Worm (Caenorhabditis elegans) whole organism, L4 larva: ENCODE measurements around the gene fcmt-1.
A peak's percentile ranks its signal among the peaks of the same experiment; 100 is the strongest.

Experiments used
- D1046.2 ChIP-seq: fragments of 200-800 bp; sonication (Bioruptor generic); IDR thresholded peaks from 2 replicates; pipeline ENCODE4 v1.3.6; 2022; ENCODE audit warnings: missing genetic modification characterization, missing compliant biosample characterization
- F10B5.3 ChIP-seq: sonication (generic microtip); optimal IDR thresholded peaks from 2 replicates; lab custom pipeline; 2016; ENCODE audit warnings: mild to moderate bottlenecking, missing genetic modification characterization, missing compliant biosample characterization
- F37D6.2 ChIP-seq: sonication (generic microtip); optimal IDR thresholded peaks from 2 replicates; lab custom pipeline; 2016; ENCODE audit warnings: mild to moderate bottlenecking, missing genetic modification characterization, missing compliant biosample characterization
- T20F7.1 ChIP-seq: fragments of 200-800 bp; sonication (Bioruptor generic); optimal IDR thresholded peaks from 2 replicates; lab custom pipeline; 2018; ENCODE audit warnings: mild to moderate bottlenecking, missing genetic modification characterization, missing compliant biosample characterization
- Y48G9A.11 ChIP-seq: fragments of 200-800 bp; sonication (Bioruptor generic); IDR thresholded peaks from 2 replicates; pipeline ENCODE4 v1.3.6; 2022; ENCODE audit warnings: missing genetic modification reagents, missing genetic modification characterization, missing compliant biosample characterization
- Y5F2A.4 ChIP-seq: fragments of 200-800 bp; sonication (Bioruptor generic); optimal IDR thresholded peaks from 2 replicates; lab custom pipeline; 2018; ENCODE audit warnings: mild to moderate bottlenecking, missing genetic modification characterization, missing compliant biosample characterization
- Y75B8A.6 ChIP-seq: fragments of 200-800 bp; sonication (Bioruptor generic); IDR thresholded peaks from 2 replicates; pipeline ENCODE4 v1.3.6; 2022; ENCODE audit warnings: missing genetic modification reagents, missing genetic modification characterization, missing compliant biosample characterization
- aha-1 ChIP-seq: fragments of 150-350 bp; peaks from one replicate; lab custom pipeline; 2014; ENCODE audit warnings: missing biosample characterization, missing genetic modification characterization
- aly-2 ChIP-seq: sonication (generic microtip); optimal IDR thresholded peaks from 2 replicates; lab custom pipeline; 2018; ENCODE audit warnings: missing biosample characterization, missing genetic modification characterization
- attf-4 ChIP-seq: sonication (generic microtip); optimal IDR thresholded peaks from 3 replicates; lab custom pipeline; 2017; ENCODE audit warnings: missing biosample characterization, missing genetic modification characterization
- ceh-20 ChIP-seq: fragments of 200-800 bp; sonication (Bioruptor generic); IDR thresholded peaks from 2 replicates; pipeline ENCODE4 v1.3.6; 2022; ENCODE audit warnings: missing genetic modification reagents, missing genetic modification characterization, missing compliant biosample characterization
- ceh-32 ChIP-seq: sonication (generic microtip); optimal IDR thresholded peaks from 2 replicates; lab custom pipeline; 2016; ENCODE audit warnings: mild to moderate bottlenecking, missing genetic modification characterization, missing compliant biosample characterization; ENCODE audit not compliant: poor library complexity
- ceh-82 ChIP-seq: sonication (generic microtip); optimal IDR thresholded peaks from 2 replicates; lab custom pipeline; 2017; ENCODE audit warnings: missing biosample characterization, missing genetic modification characterization
- ces-1 ChIP-seq: fragments of 150-350 bp; sonication (generic microtip); optimal IDR thresholded peaks from 4 replicates; lab custom pipeline; 2014; ENCODE audit warnings: missing biosample characterization, missing genetic modification reagents, missing genetic modification characterization
- ctbp-1 ChIP-seq: fragments of 200-800 bp; sonication (Bioruptor generic); IDR thresholded peaks from 2 replicates; pipeline ENCODE4 v1.3.6; 2022; ENCODE audit warnings: missing genetic modification reagents, missing genetic modification characterization, missing compliant biosample characterization
- daf-12 ChIP-seq: fragments of 150-350 bp; optimal IDR thresholded peaks from 2 replicates; lab custom pipeline; 2014; ENCODE audit warnings: missing biosample characterization, missing genetic modification reagents, missing genetic modification characterization
- daf-16 ChIP-seq, 3 experiments: sonication (generic microtip); optimal IDR thresholded peaks; 2 replicates each; lab custom pipeline; 2016 to 2017; ENCODE audit warnings: missing genetic modification characterization in 3 of 3, missing genetic modification reagents in 3 of 3, mild to moderate bottlenecking in 2 of 3, missing compliant biosample characterization in 2 of 3, missing biosample characterization in 1 of 3, moderate library complexity in 1 of 3
- daf-19 ChIP-seq: fragments of 200-800 bp; sonication (Bioruptor generic); conservative IDR thresholded peaks from 2 replicates; pipeline ENCODE4 v1.3.6; 2022; ENCODE audit warnings: missing genetic modification characterization, missing compliant biosample characterization
- dmd-6 ChIP-seq: fragments of 200-800 bp; sonication (Bioruptor generic); IDR thresholded peaks from 2 replicates; pipeline ENCODE4 v1.3.6; 2022; ENCODE audit warnings: missing genetic modification reagents, missing genetic modification characterization, missing compliant biosample characterization
- dmd-9 ChIP-seq: fragments of 200-800 bp; sonication (Bioruptor generic); IDR thresholded peaks from 2 replicates; pipeline ENCODE4 v1.3.6; 2022; ENCODE audit warnings: missing genetic modification reagents, missing genetic modification characterization, missing compliant biosample characterization
- egl-27 ChIP-seq: sonication (generic microtip); optimal IDR thresholded peaks from 3 replicates; lab custom pipeline; 2017; ENCODE audit warnings: missing biosample characterization, missing genetic modification reagents, missing genetic modification characterization
- egl-43 ChIP-seq: fragments of 200-800 bp; sonication (Bioruptor generic); IDR thresholded peaks from 2 replicates; pipeline ENCODE4 v1.3.6; 2022; ENCODE audit warnings: missing genetic modification reagents, missing genetic modification characterization, missing compliant biosample characterization
- fos-1 ChIP-seq: fragments of 150-350 bp; optimal IDR thresholded peaks from 2 replicates; lab custom pipeline; 2014; ENCODE audit warnings: missing biosample characterization, missing genetic modification characterization
- jun-1 ChIP-seq: fragments of 150-350 bp; optimal IDR thresholded peaks from 2 replicates; lab custom pipeline; 2014; ENCODE audit warnings: missing biosample characterization, missing genetic modification reagents, missing genetic modification characterization
- lin-1 ChIP-seq: fragments of 200-800 bp; sonication (Bioruptor generic); IDR thresholded peaks from 2 replicates; pipeline ENCODE4 v1.3.6; 2022; ENCODE audit warnings: missing genetic modification reagents, missing genetic modification characterization, missing compliant biosample characterization
- lin-15B ChIP-seq: fragments of 150-350 bp; sonication (generic microtip); optimal IDR thresholded peaks from 3 replicates; lab custom pipeline; 2014; ENCODE audit warnings: missing biosample characterization, missing genetic modification characterization
- lin-29 ChIP-seq: fragments of 200-800 bp; sonication (Bioruptor generic); IDR thresholded peaks from 2 replicates; pipeline ENCODE4 v1.3.6; 2022; ENCODE audit warnings: missing genetic modification reagents, missing genetic modification characterization, missing compliant biosample characterization
- lin-38 ChIP-seq: fragments of 200-800 bp; sonication (Bioruptor generic); IDR thresholded peaks from 2 replicates; pipeline ENCODE4 v1.3.6; 2022; ENCODE audit warnings: missing genetic modification reagents, missing genetic modification characterization, missing compliant biosample characterization
- lin-39 ChIP-seq: fragments of 150-350 bp; optimal IDR thresholded peaks from 2 replicates; lab custom pipeline; 2014; ENCODE audit warnings: missing biosample characterization, missing genetic modification reagents, missing genetic modification characterization
- madf-5 ChIP-seq, 2 experiments: fragments of 200-800 bp; sonication (Bioruptor generic); IDR thresholded peaks; 2 replicates each; pipeline ENCODE4 v1.3.6; 2022; ENCODE audit warnings: missing compliant biosample characterization in 2 of 2, missing genetic modification characterization in 2 of 2
- madf-9 ChIP-seq: fragments of 200-800 bp; sonication (Bioruptor generic); conservative IDR thresholded peaks from 2 replicates; pipeline ENCODE4 v1.3.6; 2022; ENCODE audit warnings: missing genetic modification reagents, missing genetic modification characterization, missing compliant biosample characterization
- mdt-29 ChIP-seq: fragments of 200-800 bp; sonication (Bioruptor generic); IDR thresholded peaks from 2 replicates; pipeline ENCODE4 v1.3.6; 2022; ENCODE audit warnings: missing genetic modification reagents, missing genetic modification characterization, missing compliant biosample characterization
- mes-2 ChIP-seq: sonication (generic microtip); optimal IDR thresholded peaks from 2 replicates; lab custom pipeline; 2016; ENCODE audit warnings: missing genotype, mild to moderate bottlenecking, missing genetic modification characterization, missing compliant biosample characterization; ENCODE audit not compliant: poor library complexity, severe bottlenecking
- mxl-2 ChIP-seq: fragments of 200-800 bp; sonication (Bioruptor generic); conservative IDR thresholded peaks from 2 replicates; pipeline ENCODE4 v1.3.6; 2022; ENCODE audit warnings: missing genetic modification reagents, missing genetic modification characterization, missing compliant biosample characterization
- mxl-3 ChIP-seq: fragments of 200-800 bp; sonication (Bioruptor generic); optimal IDR thresholded peaks from 2 replicates; lab custom pipeline; 2018; ENCODE audit warnings: mild to moderate bottlenecking, missing genetic modification characterization, missing compliant biosample characterization
- nhr-10 ChIP-seq: fragments of 150-350 bp; optimal IDR thresholded peaks from 2 replicates; lab custom pipeline; 2014; ENCODE audit warnings: missing biosample characterization, missing genetic modification characterization
- nhr-102 ChIP-seq: sonication (generic microtip); optimal IDR thresholded peaks from 2 replicates; lab custom pipeline; 2016; ENCODE audit warnings: mild to moderate bottlenecking, missing genetic modification characterization, moderate library complexity, missing compliant biosample characterization
- nhr-237 ChIP-seq: sonication (generic microtip); optimal IDR thresholded peaks from 2 replicates; lab custom pipeline; 2017; ENCODE audit warnings: missing biosample characterization, missing genetic modification characterization
- nhr-28 ChIP-seq: fragments of 150-350 bp; optimal IDR thresholded peaks from 2 replicates; lab custom pipeline; 2014; ENCODE audit warnings: missing biosample characterization, missing genetic modification characterization
- nhr-42 ChIP-seq: fragments of 200-800 bp; sonication (Bioruptor generic); IDR thresholded peaks from 2 replicates; pipeline ENCODE4 v1.3.6; 2022; ENCODE audit warnings: missing genetic modification characterization, missing compliant biosample characterization
- nhr-6 ChIP-seq: fragments of 150-350 bp; optimal IDR thresholded peaks from 2 replicates; lab custom pipeline; 2014; ENCODE audit warnings: missing biosample characterization, missing genetic modification characterization
- nhr-76 ChIP-seq: fragments of 150-350 bp; optimal IDR thresholded peaks from 2 replicates; lab custom pipeline; 2014; ENCODE audit warnings: missing biosample characterization, missing genetic modification characterization
- rbr-2 ChIP-seq: sonication (generic microtip); optimal IDR thresholded peaks from 2 replicates; lab custom pipeline; 2016; ENCODE audit warnings: missing genotype, missing genetic modification characterization, missing compliant biosample characterization
- skn-1 ChIP-seq: fragments of 150-350 bp; optimal IDR thresholded peaks from 2 replicates; lab custom pipeline; 2014; ENCODE audit warnings: missing biosample characterization, missing genetic modification characterization
- tra-1 ChIP-seq: fragments of 200-800 bp; sonication (Bioruptor generic); IDR thresholded peaks from 2 replicates; pipeline ENCODE4 v1.3.6; 2022; ENCODE audit warnings: missing genetic modification reagents, missing genetic modification characterization, missing compliant biosample characterization
- unc-130 ChIP-seq: sonication (generic microtip); optimal IDR thresholded peaks from 2 replicates; lab custom pipeline; 2016; ENCODE audit warnings: missing genetic modification reagents, missing genetic modification characterization, missing compliant biosample characterization
- unc-39 ChIP-seq: sonication (generic microtip); optimal IDR thresholded peaks from 2 replicates; lab custom pipeline; 2017; ENCODE audit warnings: missing biosample characterization, missing genetic modification characterization
- unc-62 ChIP-seq, 3 experiments: fragments of 150-350 bp in 1 of 3; sonication (generic microtip); optimal IDR thresholded peaks in 2 of 3; peaks in 1 of 3; 1 replicate in 1 of 3; 2 replicates in 2 of 3; lab custom pipeline; 2014 to 2017; ENCODE audit warnings: missing biosample characterization in 3 of 3, missing genetic modification characterization in 3 of 3, missing genetic modification reagents in 3 of 3, missing genotype in 1 of 3
- zag-1 ChIP-seq: fragments of 150-350 bp; optimal IDR thresholded peaks from 2 replicates; lab custom pipeline; 2014; ENCODE audit warnings: missing biosample characterization, missing genetic modification characterization
- ztf-11 ChIP-seq: fragments of 150-350 bp; optimal IDR thresholded peaks from 2 replicates; lab custom pipeline; 2014; ENCODE audit warnings: missing biosample characterization, missing genetic modification characterization
- ztf-7 ChIP-seq: fragments of 150-350 bp; optimal IDR thresholded peaks from 2 replicates; lab custom pipeline; 2014; ENCODE audit warnings: missing biosample characterization, missing genetic modification characterization

Gene fcmt-1

DNA sequence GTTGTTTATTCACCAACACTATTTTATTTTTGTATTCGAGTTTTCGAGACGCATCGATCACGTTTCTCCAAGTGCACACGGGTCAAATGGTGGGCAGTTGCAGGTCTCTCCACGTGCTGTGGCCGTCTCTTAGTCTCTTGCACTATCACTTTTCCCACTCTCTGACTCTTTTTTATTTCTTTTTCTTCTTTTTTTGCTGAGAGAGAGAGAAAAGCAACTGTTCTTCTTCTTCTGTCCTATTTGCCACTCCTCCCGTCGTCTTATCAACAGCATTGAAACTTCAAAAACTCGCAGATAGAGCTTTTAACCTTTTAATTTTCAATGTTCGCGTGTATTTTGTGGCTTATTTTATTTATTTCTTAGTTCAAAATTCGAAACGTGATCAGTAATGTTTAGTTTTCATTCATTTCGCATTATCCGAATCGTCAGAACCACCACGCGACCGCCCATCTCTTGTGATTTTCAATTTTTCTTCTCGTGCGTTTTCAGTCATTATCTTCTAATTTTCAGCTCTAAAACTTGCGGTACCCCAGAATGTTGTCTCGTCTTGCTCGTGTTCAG lies 19.3 kb upstream of the fcmt-1 start, which contains the start of gene alh-8 (continued):
- TF ChIP-seq unc-39 (tag; lab: Kevin White, UChicago) (no peak), unc-62 (GFP tag; optimal IDR thresholded peaks at IDR 0.05 in 1 of 2; lab: Kevin White, UChicago) (no peak), unc-62 (tag; optimal IDR thresholded peaks at IDR 0.05; lab: Kevin White, UChicago) (no peak), zag-1 (tag; lab: Kevin White, UChicago) (no peak), mxl-3 (GFP tag; lab: Kevin White, UChicago) (peak; percentile 96), F10B5.3 (no peak), skn-1 (tag; lab: Kevin White, UChicago) (no peak), T20F7.1 (GFP tag; lab: Kevin White, UChicago) (peak; percentile 70), F37D6.2 (no peak), rbr-2 (tag; lab: Kevin White, UChicago) (no peak), ztf-11 (no peak), dmd-6 (GFP tag; lab: Robert Waterston, UW) (peak; percentile 87), ceh-20 (no peak), lin-39 (tag; lab: Kevin White, UChicago) (no peak), ztf-7 (tag; lab: Kevin White, UChicago) (no peak), nhr-42 (GFP tag; lab: Robert Waterston, UW) (no peak), ces-1 (GFP tag; lab: Kevin White, UChicago) (no peak), nhr-10 (tag; lab: Kevin White, UChicago) (no peak), daf-12 (tag; lab: Kevin White, UChicago) (no peak), attf-4 (tag; lab: Kevin White, UChicago) (no peak), mdt-29 (GFP tag; lab: Robert Waterston, UW) (peak; percentile 72), daf-19 (GFP tag; lab: Robert Waterston, UW) (no peak), lin-1 (GFP tag; lab: Robert Waterston, UW) (peak; percentile 19; the same call in 1 of the 2 replicates), jun-1 (no peak), dmd-9 (GFP tag; lab: Robert Waterston, UW) (no peak), egl-27 (no peak), nhr-102 (tag; lab: Kevin White, UChicago) (peak; percentile 19), tra-1 (GFP tag; lab: Robert Waterston, UW) (no peak), ctbp-1 (no peak), aha-1 (tag; lab: Kevin White, UChicago) (peak; percentile 43), lin-38 (GFP tag; lab: Robert Waterston, UW) (peak; percentile 50), nhr-6 (tag; lab: Kevin White, UChicago) (no peak), daf-16 (GFP tag; optimal IDR thresholded peaks at IDR 0.05; lab: Kevin White, UChicago) (peak in 1 of 2 experiments; percentile 82), daf-16 (tag; optimal IDR thresholded peaks at IDR 0.05; lab: Kevin White, UChicago) (peak; percentile 94), nhr-76 (tag; lab: Kevin White, UChicago) (no peak), fos-1 (no peak), madf-5 (GFP tag; IDR thresholded peaks at IDR 0.05; lab: Robert Waterston, UW) (no peak), madf-9 (GFP tag; lab: Robert Waterston, UW) (no peak), mxl-2 (GFP tag; lab: Robert Waterston, UW) (no peak), Y5F2A.4 (GFP tag; lab: Kevin White, UChicago) (no peak), unc-130 (GFP tag; lab: Kevin White, UChicago) (no peak), Y75B8A.6 (GFP tag; lab: Robert Waterston, UW) (0 out of 2 replicates have a peak, but pooled peaks have one; percentile 48), ceh-82 (tag; lab: Kevin White, UChicago) (no peak), egl-43 (GFP tag; lab: Robert Waterston, UW) (no peak), nhr-28 (peak; percentile 82), lin-29 (GFP tag; lab: Robert Waterston, UW) (no peak), Y48G9A.11 (GFP tag; lab: Robert Waterston, UW) (no peak), D1046.2 (GFP tag; lab: Robert Waterston, UW) (no peak), mes-2 (peak; percentile 53), ceh-32 (tag; lab: Kevin White, UChicago) (no peak), lin-15B (tag; lab: Kevin White, UChicago) (no peak), aly-2 (tag; lab: Kevin White, UChicago) (no peak), nhr-237 (no peak)
